Worm (Caenorhabditis elegans): Measurements from ENCODE around the gene lgl-1.

The lgl-1 gene

DNA sequence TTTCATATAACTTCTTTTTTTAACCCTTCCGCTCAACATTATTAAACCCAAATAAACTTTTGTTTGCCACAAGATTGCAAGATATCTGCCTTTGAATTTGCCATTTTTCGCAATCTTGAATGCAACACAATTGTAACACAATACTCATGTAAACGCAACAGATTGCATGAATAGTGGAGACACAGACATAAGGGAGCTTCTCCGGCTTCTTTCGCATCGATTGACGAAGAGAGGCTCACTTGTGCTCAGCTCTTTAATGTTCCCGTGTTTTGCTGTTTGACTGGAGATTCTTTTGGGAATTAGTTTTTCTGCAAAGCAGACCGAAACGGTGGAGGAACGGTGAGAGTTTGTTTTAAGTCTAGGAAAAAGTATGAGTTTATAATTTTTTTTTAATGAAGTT lies 11.5 kb downstream of the lgl-1 start, which contains the start of gene F56F10.2:
TSS of gene F56F10.2 (plus strand) at position 215 of the 400 bp plus-strand sequence.
- TF ChIP-seq unc-62 (GFP tag; optimal IDR thresholded peaks at IDR 0.05): no peak

- TF ChIP-seq unc-62 (GFP tag; optimal IDR thresholded peaks at IDR 0.05): no peak
Observed at ce11 chrX:857658-858057, 13.2 kb downstream of the lgl-1 start.

ce11 chrX:853604-854003 lies 17.3 kb downstream of the lgl-1 start:
- TF ChIP-seq unc-62 (GFP tag; optimal IDR thresholded peaks at IDR 0.05): no peak

ce11 chrX:852739-853268 lies 18.1 kb downstream of the lgl-1 start:
- TF ChIP-seq unc-62 (GFP tag; optimal IDR thresholded peaks at IDR 0.05): no peak

ce11 chrX:851421-851820 lies 19.5 kb downstream of the lgl-1 start, which contains the start of gene igcm-1:
TSS of gene igcm-1 (minus strand) at chrX:851521.
- no peak for TF ChIP-seq unc-62 (GFP tag; optimal IDR thresholded peaks at IDR 0.05)

- TF ChIP-seq unc-62 (GFP tag; optimal IDR thresholded peaks at IDR 0.05): no peak
Observed at ce11 chrX:845443-845842, 25.4 kb downstream of the lgl-1 start.

- no peak for TF ChIP-seq unc-62 (GFP tag; optimal IDR thresholded peaks at IDR 0.05)
Observed at ce11 chrX:844649-845048, 26.2 kb downstream of the lgl-1 start.

DNA sequence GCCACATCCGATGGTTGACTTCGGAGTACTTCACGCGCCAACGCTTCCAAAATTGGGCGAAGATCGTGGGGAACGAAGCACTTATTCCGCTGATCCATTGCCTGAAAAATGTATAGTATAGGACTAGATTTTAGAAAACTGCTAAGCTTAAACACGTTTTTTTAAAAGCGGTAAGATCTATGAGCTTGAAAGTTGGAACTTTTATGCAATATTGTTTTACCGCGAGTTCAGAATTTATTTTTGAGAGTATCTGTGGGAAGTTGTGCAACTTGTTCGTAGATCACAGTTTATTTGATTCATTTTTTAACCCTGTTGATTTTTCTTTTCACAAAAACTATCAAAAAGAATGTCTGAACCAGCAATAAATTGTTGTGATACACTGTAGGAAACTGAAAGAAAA lies 29.5 kb downstream of the lgl-1 start, which contains the start of gene F39H12.3:
TSS of gene F39H12.3 (minus strand) at position 101 of the 400 bp plus-strand sequence.
- TF ChIP-seq unc-62 (GFP tag; optimal IDR thresholded peaks at IDR 0.05): no peak

ce11 chrX:834478-834877 lies 36.4 kb downstream of the lgl-1 start, which contains the start of gene F39H12.1:
TSS of gene F39H12.1 (plus strand) at chrX:834778.
- TF ChIP-seq unc-62 (GFP tag; optimal IDR thresholded peaks at IDR 0.05): no peak

DNA sequence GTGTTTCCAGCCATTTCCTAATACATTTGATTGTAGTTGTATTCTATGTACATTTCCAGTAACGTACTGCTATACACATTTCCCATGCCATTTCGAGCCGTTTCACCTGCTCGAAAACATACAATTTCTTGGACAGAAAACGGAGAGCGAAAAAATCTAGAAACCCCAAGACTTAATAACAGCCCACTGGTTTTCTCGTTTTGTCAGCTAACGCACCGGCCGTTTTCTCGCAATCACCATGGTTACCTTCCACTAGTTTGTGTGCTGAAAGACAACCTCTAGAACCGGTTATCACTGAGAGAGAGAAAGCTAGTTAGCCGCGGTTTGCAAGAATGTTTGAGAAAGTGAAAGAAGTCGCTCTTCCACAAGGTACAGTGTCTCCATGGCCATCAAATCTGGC lies 40.7 kb downstream of the lgl-1 start:
- TF ChIP-seq unc-62 (GFP tag; optimal IDR thresholded peaks at IDR 0.05): no peak

- TF ChIP-seq unc-62 (GFP tag; optimal IDR thresholded peaks at IDR 0.05): no peak
Observed at ce11 chrX:828603-829002, 42.3 kb downstream of the lgl-1 start, which contains the start of gene wdr-54. TSS of gene wdr-54 (plus strand) at chrX:828903.

DNA sequence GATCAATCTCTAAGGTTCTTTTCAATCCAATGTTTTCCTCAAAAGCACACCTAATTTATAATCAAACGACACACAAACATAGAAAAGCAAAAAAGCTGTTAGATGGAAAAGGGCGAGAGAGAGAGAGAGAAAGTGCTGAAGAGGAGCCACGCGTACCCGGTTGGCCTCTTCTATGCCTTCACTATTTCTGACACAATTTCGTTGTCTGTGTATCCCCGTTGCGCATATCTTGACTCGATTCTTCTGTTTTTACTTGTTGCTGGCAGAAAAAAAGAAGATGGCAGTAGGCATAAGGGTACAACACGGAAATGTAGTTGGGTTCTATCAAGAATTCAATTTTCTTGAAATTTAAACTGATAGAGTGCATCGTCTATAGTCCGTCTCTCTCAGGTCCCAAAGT lies 43.4 kb downstream of the lgl-1 start:
- no peak for TF ChIP-seq unc-62 (GFP tag; optimal IDR thresholded peaks at IDR 0.05)

- TF ChIP-seq unc-62 (GFP tag; optimal IDR thresholded peaks at IDR 0.05): no peak
Observed at ce11 chrX:825924-826323, 45.0 kb downstream of the lgl-1 start.

DNA sequence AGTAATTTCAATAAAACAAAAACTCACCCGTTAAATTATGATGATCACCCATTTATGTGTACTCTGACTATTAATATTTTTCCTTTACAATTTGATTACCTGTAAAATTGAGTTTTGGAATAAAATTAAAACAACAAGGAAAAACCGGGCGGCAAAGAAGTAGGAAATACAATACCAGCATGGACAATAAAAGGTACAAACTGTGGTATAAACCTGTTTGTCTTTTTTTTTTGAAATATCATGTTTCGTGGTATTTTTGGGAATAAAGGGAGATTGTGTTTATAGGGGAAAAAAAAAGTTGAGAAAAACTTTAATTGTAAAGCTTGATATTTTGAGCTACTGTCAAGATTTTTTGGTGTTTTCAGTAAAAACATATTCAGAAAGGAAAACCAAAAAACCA lies 45.5 kb downstream of the lgl-1 start, which contains the start of gene daf-3:
TSS of gene daf-3 (minus strand) at position 101 of the 400 bp plus-strand sequence.
- TF ChIP-seq unc-62 (GFP tag; optimal IDR thresholded peaks at IDR 0.05): no peak

DNA sequence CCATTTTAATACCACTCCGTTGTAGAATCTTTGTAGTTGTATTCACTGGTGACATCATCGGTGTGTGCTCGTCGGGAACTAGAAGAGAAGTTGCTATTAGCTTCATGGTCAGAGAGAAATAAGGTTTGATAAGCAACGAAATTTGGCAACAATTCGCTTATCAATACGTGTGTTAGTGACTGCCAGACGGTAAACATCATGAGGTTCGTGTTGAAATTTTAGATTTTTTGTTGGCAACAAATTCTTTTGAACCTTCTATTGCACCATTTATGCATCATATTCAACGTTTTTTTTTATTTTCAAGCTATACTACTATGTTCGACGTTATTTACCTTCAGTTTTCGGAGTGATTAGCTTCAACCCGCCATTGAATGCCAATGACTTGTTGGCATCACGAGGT lies 47.2 kb downstream of the lgl-1 start:
- TF ChIP-seq unc-62 (GFP tag; optimal IDR thresholded peaks at IDR 0.05): no peak

ce11 chrX:817984-818383 lies 52.9 kb downstream of the lgl-1 start:
- no peak for TF ChIP-seq unc-62 (GFP tag; optimal IDR thresholded peaks at IDR 0.05)

ce11 chrX:815929-816328 lies 55.0 kb downstream of the lgl-1 start, which contains the start of gene ifd-2:
TSS of gene ifd-2 (minus strand) at chrX:815929.
- TF ChIP-seq unc-62 (GFP tag; optimal IDR thresholded peaks at IDR 0.05): no peak

Measured in whole organism, dauer.